Worm (Caenorhabditis elegans) whole organism, L1 larva: ENCODE measurements around the gene acp-5.
A peak's percentile ranks its signal among the peaks of the same experiment; 100 is the strongest.

Source experiments
- C04F5.9 ChIP-seq: sonication (generic microtip); optimal IDR thresholded peaks from 2 replicates; lab custom pipeline; 2016; ENCODE audit warnings: missing genetic modification characterization, missing compliant biosample characterization
- C16A3.4 ChIP-seq: fragments of 150-350 bp; optimal IDR thresholded peaks from 2 replicates; lab custom pipeline; 2014; ENCODE audit warnings: missing biosample characterization, missing genetic modification characterization
- F16B12.6 ChIP-seq: fragments of 150-350 bp; optimal IDR thresholded peaks from 2 replicates; lab custom pipeline; 2014; ENCODE audit warnings: missing biosample characterization, missing genetic modification characterization
- aha-1 ChIP-seq: fragments of 150-350 bp; optimal IDR thresholded peaks from 2 replicates; lab custom pipeline; 2014; ENCODE audit warnings: missing biosample characterization, missing genetic modification characterization
- aly-2 ChIP-seq: fragments of 150-350 bp; optimal IDR thresholded peaks from 2 replicates; lab custom pipeline; 2014; ENCODE audit warnings: missing biosample characterization, missing genetic modification characterization
- ama-1 ChIP-seq: fragments of 150-350 bp; optimal IDR thresholded peaks from 2 replicates; lab custom pipeline; 2014
- blmp-1 ChIP-seq: fragments of 150-350 bp; optimal IDR thresholded peaks from 2 replicates; lab custom pipeline; 2014; ENCODE audit warnings: missing biosample characterization, missing genetic modification characterization
- ceh-63 ChIP-seq: fragments of 200-800 bp; sonication (Bioruptor generic); optimal IDR thresholded peaks from 2 replicates; lab custom pipeline; 2018; ENCODE audit warnings: mild to moderate bottlenecking, missing genetic modification characterization, missing compliant biosample characterization
- dpl-1 ChIP-seq, 3 experiments: fragments of 150-350 bp in 2 of 3; sonication (generic microtip) in 1 of 3; optimal IDR thresholded peaks; 2 replicates each; lab custom pipeline; 2014 to 2017; ENCODE audit warnings: missing biosample characterization in 3 of 3, missing genetic modification characterization in 3 of 3, missing genetic modification reagents in 3 of 3
- efl-1 ChIP-seq, 4 experiments: fragments of 150-350 bp; optimal IDR thresholded peaks in 3 of 4; peaks in 1 of 4; 1 replicate in 1 of 4; 2 replicates in 3 of 4; lab custom pipeline; 2014; ENCODE audit warnings: missing biosample characterization in 2 of 4, missing genetic modification characterization in 2 of 4, missing genetic modification reagents in 2 of 4
- egl-27 ChIP-seq, 2 experiments: fragments of 150-350 bp in 1 of 2; sonication (generic microtip); optimal IDR thresholded peaks; 3 replicates each; lab custom pipeline; 2017 to 2018; ENCODE audit warnings: missing biosample characterization in 2 of 2, missing genetic modification characterization in 2 of 2, missing genetic modification reagents in 2 of 2
- elt-2 ChIP-seq: sonication (generic microtip); optimal IDR thresholded peaks from 2 replicates; lab custom pipeline; 2016; ENCODE audit warnings: missing genetic modification characterization, mild to moderate bottlenecking, inconsistent platforms, missing compliant biosample characterization, missing genetic modification reagents
- ets-5 ChIP-seq: fragments of 200-800 bp; sonication (Bioruptor generic); IDR thresholded peaks from 2 replicates; pipeline ENCODE4 v1.3.6; 2022; ENCODE audit warnings: missing genetic modification characterization, missing compliant biosample characterization
- fkh-4 ChIP-seq: sonication (generic microtip); optimal IDR thresholded peaks from 2 replicates; lab custom pipeline; 2016; ENCODE audit warnings: missing compliant biosample characterization, missing genetic modification characterization, borderline replicate concordance
- fos-1 ChIP-seq: fragments of 150-350 bp; optimal IDR thresholded peaks from 2 replicates; lab custom pipeline; 2014; ENCODE audit warnings: missing biosample characterization, missing genetic modification characterization
- hlh-17 ChIP-seq: fragments of 200-800 bp; sonication (Bioruptor generic); optimal IDR thresholded peaks from 2 replicates; lab custom pipeline; 2018; ENCODE audit warnings: missing genetic modification characterization, mild to moderate bottlenecking, missing compliant biosample characterization, moderate library complexity, borderline replicate concordance
- hlh-4 ChIP-seq: sonication (generic microtip); optimal IDR thresholded peaks from 2 replicates; lab custom pipeline; 2016; ENCODE audit warnings: mild to moderate bottlenecking, missing genetic modification characterization, missing compliant biosample characterization
- jun-1 ChIP-seq: fragments of 150-350 bp; optimal IDR thresholded peaks from 2 replicates; lab custom pipeline; 2014; ENCODE audit warnings: missing biosample characterization, missing genetic modification reagents, missing genetic modification characterization
- lin-13 ChIP-seq: fragments of 150-350 bp; optimal IDR thresholded peaks from 2 replicates; lab custom pipeline; 2014; ENCODE audit warnings: missing biosample characterization, missing genetic modification reagents, missing genetic modification characterization
- lin-14 ChIP-seq: fragments of 200-800 bp; sonication (Bioruptor generic); optimal IDR thresholded peaks from 2 replicates; lab custom pipeline; 2018; ENCODE audit warnings: mild to moderate bottlenecking, missing genetic modification characterization, moderate library complexity, missing compliant biosample characterization
- lin-15B ChIP-seq: fragments of 150-350 bp; sonication (generic microtip); optimal IDR thresholded peaks from 3 replicates; lab custom pipeline; 2014; ENCODE audit warnings: missing biosample characterization, missing genetic modification characterization
- lin-39 ChIP-seq: fragments of 150-350 bp; optimal IDR thresholded peaks from 2 replicates; lab custom pipeline; 2014; ENCODE audit warnings: missing biosample characterization, missing genetic modification reagents, missing genetic modification characterization
- lir-3 ChIP-seq: sonication (generic microtip); optimal IDR thresholded peaks from 2 replicates; lab custom pipeline; 2016; ENCODE audit warnings: mild to moderate bottlenecking, missing genetic modification characterization, moderate library complexity, missing compliant biosample characterization; ENCODE audit not compliant: poor library complexity
- mab-9 ChIP-seq: fragments of 200-800 bp; sonication (Bioruptor generic); IDR thresholded peaks from 2 replicates; pipeline ENCODE4 v1.3.6; 2022; ENCODE audit warnings: missing genetic modification reagents, missing genetic modification characterization, missing compliant biosample characterization
- mep-1 ChIP-seq: fragments of 150-350 bp; optimal IDR thresholded peaks from 2 replicates; lab custom pipeline; 2014; ENCODE audit warnings: missing biosample characterization, missing genetic modification characterization
- nhr-11 ChIP-seq: fragments of 150-350 bp; optimal IDR thresholded peaks from 2 replicates; lab custom pipeline; 2014; ENCODE audit warnings: missing biosample characterization, missing genetic modification characterization
- nhr-12 ChIP-seq: sonication (generic microtip); optimal IDR thresholded peaks from 2 replicates; lab custom pipeline; 2017; ENCODE audit warnings: missing biosample characterization, missing genetic modification characterization
- nhr-20 ChIP-seq: sonication (generic microtip); optimal IDR thresholded peaks from 2 replicates; lab custom pipeline; 2016; ENCODE audit warnings: mild to moderate bottlenecking, missing genetic modification characterization, missing compliant biosample characterization
- nhr-237 ChIP-seq: fragments of 150-350 bp; optimal IDR thresholded peaks from 2 replicates; lab custom pipeline; 2014; ENCODE audit warnings: missing biosample characterization, missing genetic modification characterization
- nhr-47 ChIP-seq: sonication (generic microtip); optimal IDR thresholded peaks from 2 replicates; lab custom pipeline; 2016; ENCODE audit warnings: mild to moderate bottlenecking, missing genetic modification characterization, moderate library complexity, missing compliant biosample characterization
- nhr-71 ChIP-seq: sonication (generic microtip); optimal IDR thresholded peaks from 2 replicates; lab custom pipeline; 2016; ENCODE audit warnings: mild to moderate bottlenecking, missing genetic modification characterization, moderate library complexity, missing compliant biosample characterization
- nhr-76 ChIP-seq: sonication (generic microtip); optimal IDR thresholded peaks from 2 replicates; lab custom pipeline; 2017; ENCODE audit warnings: missing biosample characterization, missing genetic modification characterization
- nhr-77 ChIP-seq: fragments of 150-350 bp; optimal IDR thresholded peaks from 2 replicates; lab custom pipeline; 2014; ENCODE audit warnings: missing biosample characterization, missing genetic modification characterization
- nhr-84 ChIP-seq: sonication (generic microtip); optimal IDR thresholded peaks from 2 replicates; lab custom pipeline; 2017; ENCODE audit warnings: missing biosample characterization, missing genetic modification characterization
- nhr-90 ChIP-seq: sonication (generic microtip); optimal IDR thresholded peaks from 2 replicates; lab custom pipeline; 2016; ENCODE audit warnings: mild to moderate bottlenecking, missing genetic modification characterization, missing compliant biosample characterization; ENCODE audit not compliant: poor library complexity
- pag-3 ChIP-seq: sonication (generic microtip); optimal IDR thresholded peaks from 2 replicates; lab custom pipeline; 2017; ENCODE audit warnings: missing genetic modification characterization, mild to moderate bottlenecking, missing compliant biosample characterization, antibody characterized with exemption, borderline replicate concordance; ENCODE audit not compliant: insufficient read depth
- pqm-1 ChIP-seq: sonication (generic microtip); optimal IDR thresholded peaks from 3 replicates; lab custom pipeline; 2017; ENCODE audit warnings: missing biosample characterization, missing genetic modification characterization
- rnt-1 ChIP-seq: sonication (generic microtip); optimal IDR thresholded peaks from 2 replicates; lab custom pipeline; 2016; ENCODE audit warnings: mild to moderate bottlenecking, missing genetic modification characterization, moderate library complexity, missing compliant biosample characterization
- snpc-4 ChIP-seq: fragments of 150-350 bp; optimal IDR thresholded peaks from 2 replicates; lab custom pipeline; 2014; ENCODE audit warnings: missing biosample characterization, missing genetic modification characterization
- snu-23 ChIP-seq: sonication (generic microtip); optimal IDR thresholded peaks from 2 replicates; lab custom pipeline; 2016; ENCODE audit warnings: missing genetic modification characterization, missing compliant biosample characterization
- sptf-1 ChIP-seq: fragments of 150-350 bp; optimal IDR thresholded peaks from 2 replicates; lab custom pipeline; 2014; ENCODE audit warnings: missing biosample characterization, missing genetic modification characterization
- sup-37 ChIP-seq: fragments of 200-800 bp; sonication (Bioruptor generic); optimal IDR thresholded peaks from 2 replicates; lab custom pipeline; 2018; ENCODE audit warnings: mild to moderate bottlenecking, missing genetic modification characterization, missing compliant biosample characterization
- tbx-2 ChIP-seq: sonication (generic microtip); optimal IDR thresholded peaks from 2 replicates; lab custom pipeline; 2016; ENCODE audit warnings: missing genetic modification characterization, missing compliant biosample characterization
- unc-130 ChIP-seq: fragments of 150-350 bp; optimal IDR thresholded peaks from 2 replicates; lab custom pipeline; 2017; ENCODE audit warnings: missing biosample characterization, missing genetic modification characterization, inconsistent platforms
- unc-30 ChIP-seq: sonication (generic microtip); optimal IDR thresholded peaks from 2 replicates; lab custom pipeline; 2017; ENCODE audit warnings: missing biosample characterization, missing genetic modification characterization
- unc-98 ChIP-seq: fragments of 200-800 bp; sonication (Bioruptor generic); IDR thresholded peaks from 2 replicates; pipeline ENCODE4 v1.3.6; 2022; ENCODE audit warnings: missing genetic modification characterization, missing compliant biosample characterization
- xbp-1 ChIP-seq: sonication (generic microtip); optimal IDR thresholded peaks from 2 replicates; lab custom pipeline; 2016; ENCODE audit warnings: missing genetic modification characterization, missing compliant biosample characterization
- zip-4 ChIP-seq: fragments of 200-800 bp; sonication (Bioruptor generic); optimal IDR thresholded peaks from 2 replicates; lab custom pipeline; 2018; ENCODE audit warnings: mild to moderate bottlenecking, missing genetic modification characterization, moderate library complexity, missing compliant biosample characterization
- ztf-4 ChIP-seq: fragments of 150-350 bp; optimal IDR thresholded peaks from 2 replicates; lab custom pipeline; 2014; ENCODE audit warnings: missing biosample characterization, missing genetic modification characterization

Gene acp-5

ce11 chrX:5820880-5821279, 8.4 kb upstream of the acp-5 start (continued):
- TF ChIP-seq zip-4 (GFP tag; lab: Kevin White, UChicago) (no peak), xbp-1 (tag; lab: Kevin White, UChicago) (peak; percentile 9), nhr-12 (tag; lab: Kevin White, UChicago) (no peak), lin-15B (no peak), hlh-17 (GFP tag; lab: Kevin White, UChicago) (no peak), nhr-76 (tag; lab: Kevin White, UChicago) (no peak), C16A3.4 (no peak), mep-1 (tag; lab: Kevin White, UChicago) (no peak), unc-30 (tag; lab: Kevin White, UChicago) (no peak), nhr-20 (tag; lab: Kevin White, UChicago) (peak; percentile 53), ets-5 (GFP tag; lab: Robert Waterston, UW) (no peak), nhr-90 (peak; percentile 55), fkh-4 (tag; lab: Kevin White, UChicago) (no peak), egl-27 (tag; optimal IDR thresholded peaks at IDR 0.05; lab: Kevin White, UChicago) (no peak), pag-3 (tag; lab: Kevin White, UChicago) (no peak), nhr-71 (peak; percentile 57), ama-1 (no peak), lir-3 (tag; lab: Kevin White, UChicago) (no peak), fos-1 (tag; lab: Kevin White, UChicago) (no peak), C04F5.9 (tag; lab: Kevin White, UChicago) (no peak), rnt-1 (tag; lab: Kevin White, UChicago) (no peak), sup-37 (GFP tag; lab: Kevin White, UChicago) (no peak), tbx-2 (tag; lab: Kevin White, UChicago) (no peak), nhr-237 (tag; lab: Kevin White, UChicago) (no peak), ceh-63 (GFP tag; lab: Kevin White, UChicago) (no peak), nhr-47 (tag; lab: Kevin White, UChicago) (peak; percentile 8), dpl-1 (GFP tag; optimal IDR thresholded peaks at IDR 0.05; lab: Kevin White, UChicago) (no peak), F16B12.6 (no peak), lin-39 (tag; lab: Kevin White, UChicago) (no peak), ztf-4 (no peak), mab-9 (GFP tag; lab: Robert Waterston, UW) (no peak), lin-14 (GFP tag; lab: Kevin White, UChicago) (peak; percentile 88), nhr-11 (tag; lab: Kevin White, UChicago) (no peak), lin-13 (no peak), jun-1 (tag; lab: Kevin White, UChicago) (no peak), snpc-4 (tag; lab: Kevin White, UChicago) (no peak), elt-2 (tag; lab: Kevin White, UChicago) (no peak), unc-98 (GFP tag; lab: Robert Waterston, UW) (no peak), snu-23 (GFP tag; lab: Kevin White, UChicago) (peak; percentile 26), nhr-77 (tag; lab: Kevin White, UChicago) (peak; percentile 22), aly-2 (tag; lab: Kevin White, UChicago) (no peak), nhr-84 (no peak), pqm-1 (tag; lab: Kevin White, UChicago) (no peak)

DNA sequence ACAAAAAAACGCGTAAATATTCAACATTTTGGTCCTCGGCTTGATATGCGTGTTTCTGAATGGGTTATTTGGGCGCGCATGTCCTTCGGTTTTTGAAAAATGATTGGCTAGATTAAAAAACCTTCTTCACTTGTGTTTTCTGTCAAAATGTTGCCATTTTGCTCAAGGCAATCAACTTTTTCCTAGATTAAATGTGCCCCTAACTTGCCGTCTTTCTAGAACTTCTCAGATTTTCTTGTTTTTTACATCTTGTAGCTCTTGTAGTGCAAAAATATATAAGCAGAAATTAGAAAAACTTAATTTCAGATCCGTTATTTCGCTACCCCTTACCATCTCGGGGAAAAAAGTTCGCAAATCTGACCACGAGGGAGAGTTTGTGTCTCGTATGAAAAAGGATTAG, 7.4 kb upstream of the acp-5 start, which contains the start of gene hbl-1:
TSS of gene hbl-1 (plus strand) at position 301 of the 400 bp plus-strand sequence.
- TF ChIP-seq nhr-84 (no peak), aha-1 (tag; lab: Kevin White, UChicago) (no peak), ets-5 (GFP tag; lab: Robert Waterston, UW) (no peak), pag-3 (tag; lab: Kevin White, UChicago) (no peak), unc-130 (no peak), hlh-4 (tag; lab: Kevin White, UChicago) (no peak), nhr-71 (no peak), efl-1 (optimal IDR thresholded peaks at IDR 0.05; lab: Kevin White, UChicago) (no peak), efl-1 (GFP tag; optimal IDR thresholded peaks at IDR 0.05 in 1 of 2; lab: Kevin White, UChicago) (no peak), blmp-1 (no peak), sptf-1 (no peak), snpc-4 (tag; lab: Kevin White, UChicago) (no peak)
